Worm (Caenorhabditis elegans) whole organism, L3 larva: ENCODE results near the gene lido-15.

Source experiments
- R02D3.7 ChIP-seq: fragments of 150-350 bp; optimal IDR thresholded peaks from 2 replicates; lab custom pipeline; 2014; ENCODE audit warnings: missing biosample characterization, missing genetic modification characterization
- aly-2 ChIP-seq: fragments of 150-350 bp; optimal IDR thresholded peaks from 2 replicates; lab custom pipeline; 2014; ENCODE audit warnings: missing biosample characterization, missing genetic modification characterization
- daf-12 ChIP-seq: fragments of 150-350 bp; optimal IDR thresholded peaks from 2 replicates; lab custom pipeline; 2014; ENCODE audit warnings: missing biosample characterization, missing genetic modification reagents, missing genetic modification characterization
- egl-27 ChIP-seq: sonication (generic microtip); optimal IDR thresholded peaks from 4 replicates; lab custom pipeline; 2017; ENCODE audit warnings: missing biosample characterization, missing genetic modification reagents, missing genetic modification characterization
- elt-1 ChIP-seq: fragments of 150-350 bp; optimal IDR thresholded peaks from 2 replicates; lab custom pipeline; 2014; ENCODE audit warnings: missing biosample characterization, missing genetic modification characterization
- fkh-10 ChIP-seq: sonication (generic microtip); optimal IDR thresholded peaks from 2 replicates; lab custom pipeline; 2017; ENCODE audit warnings: missing biosample characterization, missing genetic modification reagents, missing genetic modification characterization
- fkh-2 ChIP-seq: fragments of 150-350 bp; optimal IDR thresholded peaks from 2 replicates; lab custom pipeline; 2014; ENCODE audit warnings: missing biosample characterization, missing genetic modification reagents, missing genetic modification characterization
- lsy-12 ChIP-seq: sonication (generic microtip); optimal IDR thresholded peaks from 2 replicates; lab custom pipeline; 2016; ENCODE audit warnings: mild to moderate bottlenecking, missing genetic modification characterization, missing compliant biosample characterization
- nhr-12 ChIP-seq: fragments of 150-350 bp; optimal IDR thresholded peaks from 2 replicates; lab custom pipeline; 2014; ENCODE audit warnings: missing biosample characterization, missing genetic modification characterization
- nhr-23 ChIP-seq: fragments of 150-350 bp; optimal IDR thresholded peaks from 2 replicates; lab custom pipeline; 2014; ENCODE audit warnings: missing biosample characterization, missing genetic modification reagents, missing genetic modification characterization
- nhr-237 ChIP-seq: fragments of 150-350 bp; optimal IDR thresholded peaks from 2 replicates; lab custom pipeline; 2014; ENCODE audit warnings: missing biosample characterization, missing genetic modification characterization
- sea-2 ChIP-seq: fragments of 150-350 bp; sonication (generic microtip); optimal IDR thresholded peaks from 4 replicates; lab custom pipeline; 2014; ENCODE audit warnings: missing biosample characterization, missing genetic modification reagents, missing genetic modification characterization
- unc-39 ChIP-seq: sonication (generic microtip); optimal IDR thresholded peaks from 4 replicates; lab custom pipeline; 2017; ENCODE audit warnings: missing biosample characterization, missing genetic modification characterization

lido-15 gene

ce11 chrII:3860826-3861225 is 48.7 kb downstream of the lido-15 start, which contains the start of gene oac-11:
TSS of gene oac-11 (minus strand) at chrII:3860926.
- no peak for TF ChIP-seq elt-1 (tag; lab: Kevin White, UChicago)
- no peak for TF ChIP-seq sea-2 (GFP tag; lab: Kevin White, UChicago)
- TF ChIP-seq nhr-237 (tag; lab: Kevin White, UChicago), result no peak
- no peak for TF ChIP-seq aly-2 (tag; lab: Kevin White, UChicago)
- TF ChIP-seq fkh-2 (tag; lab: Kevin White, UChicago), result no peak
- no peak for TF ChIP-seq nhr-23
- TF ChIP-seq R02D3.7 (tag; lab: Kevin White, UChicago), result no peak
- TF ChIP-seq lsy-12 (tag; lab: Kevin White, UChicago), result no peak
- no peak for TF ChIP-seq fkh-10
- TF ChIP-seq egl-27 (tag; lab: Kevin White, UChicago), result no peak
- TF ChIP-seq unc-39 (tag; lab: Kevin White, UChicago), result no peak
- TF ChIP-seq nhr-12 (tag; lab: Kevin White, UChicago), result no peak

- TF ChIP-seq daf-12 (tag; lab: Kevin White, UChicago), result no peak
- TF ChIP-seq nhr-23, result peak; percentile 7
- peak; percentile 60 for TF ChIP-seq elt-1 (tag; lab: Kevin White, UChicago)
Observed at ce11 chrII:3862053-3862452, 50.0 kb downstream of the lido-15 start.
